Fruit fly (Drosophila melanogaster) S2 (cell line): ENCODE measurements around the gene Ilp2.

Experiments used
- CG8478 ChIP-seq: fragments of >200 bp; optimal IDR thresholded peaks from 2 replicates; lab custom pipeline; 2018
- CTCF ChIP-seq, 2 experiments: fragments of >200 bp; optimal IDR thresholded peaks; 2 replicates each; lab custom pipeline; 2018

DNA sequence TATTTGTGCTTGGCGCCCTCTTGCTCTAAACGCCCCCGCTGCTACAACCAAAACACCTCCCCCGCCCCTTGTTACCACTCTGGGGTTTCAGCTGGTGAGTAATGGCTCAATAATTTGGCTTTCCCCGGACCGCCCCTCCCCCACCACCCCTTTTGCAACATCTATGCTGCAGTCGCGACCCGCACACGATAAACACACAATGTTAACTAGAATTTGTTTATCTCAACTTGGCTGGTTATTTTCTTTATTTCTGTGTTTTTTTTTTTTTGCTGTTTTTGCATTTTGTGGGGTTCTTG, 33.8 kb upstream of the Ilp2 start:
- TF ChIP-seq CTCF (optimal IDR thresholded peaks at IDR 0.05; lab: Kevin White, UChicago) (no peak), CG8478 (no peak)
